Worm (Caenorhabditis elegans) whole organism, young adult: ENCODE measurements around the gene mfsd-10.

ENCODE experiments used
- C06A6.2 ChIP-seq: fragments of 200-800 bp; sonication (Bioruptor generic); conservative IDR thresholded peaks from 2 replicates; pipeline ENCODE4 v1.3.6; 2022; ENCODE audit warnings: missing genetic modification characterization, missing compliant biosample characterization
- F57A8.1 ChIP-seq: fragments of 200-800 bp; sonication (Bioruptor generic); optimal IDR thresholded peaks from 2 replicates; lab custom pipeline; 2018; ENCODE audit warnings: mild to moderate bottlenecking, missing genetic modification characterization, moderate library complexity, missing compliant biosample characterization
- F57C9.4 ChIP-seq: sonication (generic microtip); optimal IDR thresholded peaks from 2 replicates; lab custom pipeline; 2017; ENCODE audit warnings: mild to moderate bottlenecking, missing genetic modification characterization, missing compliant biosample characterization
- K11D2.4 ChIP-seq: fragments of 200-800 bp; sonication (Bioruptor generic); IDR thresholded peaks from 2 replicates; pipeline ENCODE4 v1.3.6; 2022; ENCODE audit warnings: missing genetic modification reagents, missing genetic modification characterization, missing compliant biosample characterization
- K12H6.12 ChIP-seq: fragments of 200-800 bp; sonication (Bioruptor generic); optimal IDR thresholded peaks from 2 replicates; lab custom pipeline; 2018; ENCODE audit warnings: mild to moderate bottlenecking, missing genetic modification characterization, missing compliant biosample characterization
- akir-1 ChIP-seq: fragments of 200-800 bp; sonication (Bioruptor generic); optimal IDR thresholded peaks from 2 replicates; lab custom pipeline; 2018; ENCODE audit warnings: mild to moderate bottlenecking, missing genetic modification characterization, moderate library complexity, missing compliant biosample characterization
- atf-7 ChIP-seq: sonication (generic microtip); optimal IDR thresholded peaks from 2 replicates; lab custom pipeline; 2017; ENCODE audit warnings: mild to moderate bottlenecking, missing genetic modification characterization, missing compliant biosample characterization
- bed-2 ChIP-seq: fragments of 200-800 bp; sonication (Bioruptor generic); IDR thresholded peaks from 2 replicates; pipeline ENCODE4 v1.3.6; 2022; ENCODE audit warnings: missing genetic modification reagents, missing genetic modification characterization, missing compliant biosample characterization
- ceh-27 ChIP-seq: fragments of 200-800 bp; sonication (Bioruptor generic); optimal IDR thresholded peaks from 2 replicates; lab custom pipeline; 2018; ENCODE audit warnings: mild to moderate bottlenecking, missing genetic modification characterization, moderate library complexity, missing compliant biosample characterization
- ceh-40 ChIP-seq: fragments of 200-800 bp; sonication (Bioruptor generic); IDR thresholded peaks from 2 replicates; pipeline ENCODE4 v1.3.6; 2022; ENCODE audit warnings: missing genetic modification characterization, missing compliant biosample characterization
- ceh-58 ChIP-seq: fragments of 200-800 bp; sonication (Bioruptor generic); IDR thresholded peaks from 2 replicates; pipeline ENCODE4 v1.3.6; 2022; ENCODE audit warnings: missing genetic modification characterization, missing compliant biosample characterization
- ceh-79 ChIP-seq: sonication (generic microtip); optimal IDR thresholded peaks from 2 replicates; lab custom pipeline; 2017; ENCODE audit warnings: mild to moderate bottlenecking, missing genetic modification characterization, missing compliant biosample characterization
- dox-1 ChIP-seq: fragments of 200-800 bp; sonication (Bioruptor generic); IDR thresholded peaks from 2 replicates; pipeline ENCODE4 v1.3.6; 2022; ENCODE audit warnings: missing genetic modification reagents, missing genetic modification characterization, missing compliant biosample characterization
- egl-18 ChIP-seq: fragments of 200-800 bp; sonication (Bioruptor generic); IDR thresholded peaks from 2 replicates; pipeline ENCODE4 v1.3.6; 2022; ENCODE audit warnings: missing genetic modification reagents, missing genetic modification characterization, missing compliant biosample characterization
- ekl-4 ChIP-seq: fragments of 200-800 bp; sonication (Bioruptor generic); IDR thresholded peaks from 2 replicates; pipeline ENCODE4 v1.3.6; 2022; ENCODE audit warnings: missing genetic modification reagents, missing genetic modification characterization, missing compliant biosample characterization
- hlh-26 ChIP-seq: fragments of 200-800 bp; sonication (Bioruptor generic); conservative IDR thresholded peaks from 2 replicates; pipeline ENCODE4 v1.3.6; 2022; ENCODE audit warnings: missing genetic modification reagents, missing genetic modification characterization, missing compliant biosample characterization
- let-607 ChIP-seq, 2 experiments: fragments of 200-800 bp in 1 of 2; sonication (Bioruptor generic) in 1 of 2; sonication (generic microtip) in 1 of 2; optimal IDR thresholded peaks; 2 replicates each; lab custom pipeline; 2016 to 2018; ENCODE audit warnings: mild to moderate bottlenecking in 2 of 2, missing compliant biosample characterization in 2 of 2, missing genetic modification characterization in 2 of 2, moderate library complexity in 2 of 2, missing genotype in 1 of 2
- lin-35 ChIP-seq, 3 experiments: fragments of 150-350 bp in 2 of 3; sonication (generic microtip) in 1 of 3; optimal IDR thresholded peaks; 2 replicates each; lab custom pipeline; 2014 to 2018; ENCODE audit warnings: missing biosample characterization in 3 of 3, missing genetic modification characterization in 3 of 3, missing genetic modification reagents in 3 of 3
- lsl-1 ChIP-seq: fragments of 200-800 bp; sonication (Bioruptor generic); optimal IDR thresholded peaks from 2 replicates; lab custom pipeline; 2018; ENCODE audit warnings: mild to moderate bottlenecking, missing genetic modification characterization, moderate library complexity, missing compliant biosample characterization
- madf-10 ChIP-seq: sonication (generic microtip); optimal IDR thresholded peaks from 2 replicates; lab custom pipeline; 2016; ENCODE audit warnings: mild to moderate bottlenecking, missing genetic modification characterization, missing compliant biosample characterization
- mes-4 ChIP-seq: sonication (generic microtip); optimal IDR thresholded peaks from 2 replicates; lab custom pipeline; 2016; ENCODE audit warnings: missing genotype, missing genetic modification characterization, missing compliant biosample characterization
- nhr-120 ChIP-seq: fragments of 200-800 bp; sonication (Bioruptor generic); IDR thresholded peaks from 2 replicates; pipeline ENCODE4 v1.3.6; 2022; ENCODE audit warnings: missing genetic modification characterization, missing compliant biosample characterization
- sdz-38 ChIP-seq: sonication (generic microtip); optimal IDR thresholded peaks from 2 replicates; lab custom pipeline; 2016; ENCODE audit warnings: missing genotype, missing genetic modification characterization, missing compliant biosample characterization
- snpc-1.1 ChIP-seq: sonication (generic microtip); optimal IDR thresholded peaks from 2 replicates; lab custom pipeline; 2017; ENCODE audit warnings: missing genetic modification characterization, mild to moderate bottlenecking, missing compliant biosample characterization, antibody characterized with exemption, moderate library complexity, missing genotype, missing genetic modification reagents; ENCODE audit not compliant: insufficient read depth
- snpc-3.4 ChIP-seq: sonication (generic microtip); optimal IDR thresholded peaks from 2 replicates; lab custom pipeline; 2017; ENCODE audit warnings: missing genetic modification characterization, mild to moderate bottlenecking, missing compliant biosample characterization, antibody characterized with exemption, moderate library complexity, missing genotype, missing genetic modification reagents
- snpc-4 ChIP-seq, 5 experiments: fragments of 150-350 bp in 1 of 5; sonication (generic microtip) in 4 of 5; optimal IDR thresholded peaks; 2 replicates each; lab custom pipeline; 2014 to 2018; ENCODE audit warnings: missing genetic modification characterization in 5 of 5, missing biosample characterization in 3 of 5, antibody characterized with exemption in 2 of 5, mild to moderate bottlenecking in 2 of 5, missing compliant biosample characterization in 2 of 5, missing genotype in 2 of 5, moderate library complexity in 2 of 5, missing genetic modification reagents in 1 of 5
- sptf-2 ChIP-seq: fragments of 200-800 bp; sonication (Bioruptor generic); optimal IDR thresholded peaks from 2 replicates; lab custom pipeline; 2018; ENCODE audit warnings: mild to moderate bottlenecking, missing genetic modification characterization, missing compliant biosample characterization
- tlf-1 ChIP-seq: fragments of 200-800 bp; sonication (Bioruptor generic); optimal IDR thresholded peaks from 2 replicates; lab custom pipeline; 2018; ENCODE audit warnings: mild to moderate bottlenecking, missing genetic modification characterization, missing compliant biosample characterization
- unc-130 ChIP-seq: sonication (generic microtip); optimal IDR thresholded peaks from 2 replicates; lab custom pipeline; 2016; ENCODE audit warnings: missing genetic modification reagents, missing genetic modification characterization, missing compliant biosample characterization
- ztf-6 ChIP-seq: fragments of 200-800 bp; sonication (Bioruptor generic); IDR thresholded peaks from 2 replicates; pipeline ENCODE4 v1.3.6; 2022; ENCODE audit warnings: missing genetic modification reagents, missing genetic modification characterization, missing compliant biosample characterization

The mfsd-10 gene

ce11 chrX:17368542-17368941, at the start of gene mfsd-10:
mfsd-10 (minus strand) TSS chrX:17368642.
- TF ChIP-seq ceh-27 (GFP tag; lab: Kevin White, UChicago) (no peak), ztf-6 (GFP tag; lab: Robert Waterston, UW) (no peak), mes-4 (tag; lab: Kevin White, UChicago) (no peak), bed-2 (GFP tag; lab: Robert Waterston, UW) (no peak), unc-130 (no peak), snpc-4 (GFP tag; optimal IDR thresholded peaks at IDR 0.05; lab: Kevin White, UChicago) (no peak), snpc-4 (tag; optimal IDR thresholded peaks at IDR 0.05; lab: Kevin White, UChicago) (no peak), sdz-38 (tag; lab: Kevin White, UChicago) (no peak), K11D2.4 (GFP tag; lab: Robert Waterston, UW) (no peak)

- TF ChIP-seq F57A8.1 (no peak), atf-7 (tag; lab: Kevin White, UChicago) (no peak), sptf-2 (GFP tag; lab: Kevin White, UChicago) (no peak), snpc-1.1 (tag; lab: Kevin White, UChicago) (no peak)
- TF ChIP-seq, all 124 proteins: peak for 0
Observed at ce11 chrX:17417505-17418004, 49.1 kb upstream of the mfsd-10 start.

DNA sequence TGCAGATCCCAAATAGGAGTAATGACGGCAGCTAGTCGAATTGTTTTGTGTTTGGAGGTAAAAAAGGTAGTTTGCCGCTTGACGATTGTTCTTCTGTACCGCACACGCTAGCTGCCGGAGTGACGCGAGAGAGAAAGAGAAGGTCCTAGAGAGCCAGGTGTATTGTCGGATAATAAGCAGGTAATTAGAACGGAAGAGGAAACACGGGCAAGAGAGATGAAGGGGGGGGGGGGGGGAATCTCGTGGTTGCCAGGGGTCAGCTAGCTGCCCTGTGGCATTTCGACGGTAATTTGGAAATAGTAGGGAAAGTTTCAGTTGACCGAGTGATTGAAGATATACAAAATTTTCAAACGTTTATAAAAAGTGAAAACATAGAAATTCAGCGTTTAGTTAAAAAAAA, 45.4 kb upstream of the mfsd-10 start, which contains the start of gene crb-1:
Gene crb-1 (minus strand): TSS at position 147 of the 400 bp plus-strand sequence.
- TF ChIP-seq nhr-120 (GFP tag; lab: Robert Waterston, UW) (no peak), K12H6.12 (tag; lab: Kevin White, UChicago) (no peak), ceh-40 (GFP tag; lab: Robert Waterston, UW) (no peak), dox-1 (GFP tag; lab: Robert Waterston, UW) (no peak), F57A8.1 (no peak), tlf-1 (GFP tag; lab: Kevin White, UChicago) (no peak), akir-1 (GFP tag; lab: Kevin White, UChicago) (no peak), lin-35 (GFP tag; optimal IDR thresholded peaks at IDR 0.05; lab: Kevin White, UChicago) (no peak), ceh-79 (tag; lab: Kevin White, UChicago) (no peak), C06A6.2 (GFP tag; lab: Robert Waterston, UW) (no peak), sdz-38 (tag; lab: Kevin White, UChicago) (no peak), F57C9.4 (tag; lab: Kevin White, UChicago) (no peak), madf-10 (tag; lab: Kevin White, UChicago) (no peak), lsl-1 (GFP tag; lab: Kevin White, UChicago) (no peak)
- TF ChIP-seq, all 124 proteins: peak for 0

DNA sequence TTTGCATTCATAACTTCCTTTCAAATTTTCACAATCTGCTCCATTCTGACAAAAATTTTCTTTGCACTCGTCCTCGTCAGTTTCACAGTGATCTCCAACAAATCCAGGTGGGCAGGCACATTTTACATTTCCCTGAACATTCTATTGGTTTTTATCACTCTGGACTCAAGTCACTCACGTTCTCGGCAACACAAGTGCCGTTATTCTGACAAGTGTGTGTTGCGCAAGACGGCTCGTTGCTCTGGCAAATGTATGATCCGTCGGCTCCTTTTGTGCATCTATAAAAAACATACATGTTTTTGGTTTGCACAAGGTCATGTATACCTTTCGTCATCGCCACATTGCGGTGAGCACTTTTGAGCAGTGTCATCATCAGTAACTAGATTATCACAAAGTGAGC, 44.2 kb upstream of the mfsd-10 start:
- TF ChIP-seq sptf-2 (GFP tag; lab: Kevin White, UChicago) (no peak), snpc-4 (GFP tag; optimal IDR thresholded peaks at IDR 0.05; lab: Kevin White, UChicago) (no peak), snpc-4 (tag; optimal IDR thresholded peaks at IDR 0.05; lab: Kevin White, UChicago) (no peak), hlh-26 (GFP tag; lab: Robert Waterston, UW) (no peak), madf-10 (tag; lab: Kevin White, UChicago) (no peak), nhr-120 (GFP tag; lab: Robert Waterston, UW) (no peak), ekl-4 (GFP tag; lab: Robert Waterston, UW) (no peak), egl-18 (no peak), snpc-3.4 (tag; lab: Kevin White, UChicago) (no peak), ceh-58 (GFP tag; lab: Robert Waterston, UW) (no peak)
- TF ChIP-seq, all 124 proteins: peak for 0

DNA sequence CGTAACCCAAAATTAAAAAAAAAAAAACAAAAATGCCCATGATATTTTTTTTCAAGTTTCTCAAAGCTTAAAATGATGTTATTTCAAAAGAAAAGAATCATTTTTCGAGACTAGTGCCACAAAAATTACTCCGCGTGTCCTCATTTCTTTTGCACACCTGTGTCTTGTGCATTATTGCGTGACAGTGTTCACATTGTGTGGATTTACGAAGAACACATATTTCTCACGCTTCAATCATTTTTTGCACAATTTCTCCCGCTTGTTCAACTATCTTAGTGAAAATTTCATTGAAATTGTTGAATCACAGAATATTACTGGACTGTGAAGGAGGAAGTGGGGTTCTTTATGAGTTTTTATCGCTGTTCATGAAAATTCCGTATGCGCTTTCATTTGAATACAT, 40.4 kb upstream of the mfsd-10 start:
- TF ChIP-seq let-607 (tag; optimal IDR thresholded peaks at IDR 0.05; lab: Kevin White, UChicago) (peak; percentile 59 to 60), ztf-6 (GFP tag; lab: Robert Waterston, UW) (no peak)
- TF ChIP-seq, all 124 proteins: peak for 1
